Worm (Caenorhabditis elegans) whole organism, L1 larva: ENCODE data around the gene cest-9.2.

Experiments
- aha-1 ChIP-seq: fragments of 150-350 bp; optimal IDR thresholded peaks from 2 replicates; lab custom pipeline; 2014; ENCODE audit warnings: missing biosample characterization, missing genetic modification characterization
- ceh-90 ChIP-seq: sonication (generic microtip); optimal IDR thresholded peaks from 2 replicates; lab custom pipeline; 2016; ENCODE audit warnings: missing genetic modification characterization, missing compliant biosample characterization
- lin-14 ChIP-seq: fragments of 200-800 bp; sonication (Bioruptor generic); optimal IDR thresholded peaks from 2 replicates; lab custom pipeline; 2018; ENCODE audit warnings: mild to moderate bottlenecking, missing genetic modification characterization, moderate library complexity, missing compliant biosample characterization
- lin-15B ChIP-seq: fragments of 150-350 bp; sonication (generic microtip); optimal IDR thresholded peaks from 3 replicates; lab custom pipeline; 2014; ENCODE audit warnings: missing biosample characterization, missing genetic modification characterization
- pqm-1 ChIP-seq: sonication (generic microtip); optimal IDR thresholded peaks from 3 replicates; lab custom pipeline; 2017; ENCODE audit warnings: missing biosample characterization, missing genetic modification characterization
- sox-4 ChIP-seq: sonication (generic microtip); optimal IDR thresholded peaks from 2 replicates; lab custom pipeline; 2016; ENCODE audit warnings: missing genetic modification characterization, missing compliant biosample characterization
- sptf-1 ChIP-seq: fragments of 150-350 bp; optimal IDR thresholded peaks from 2 replicates; lab custom pipeline; 2014; ENCODE audit warnings: missing biosample characterization, missing genetic modification characterization
- tbx-2 ChIP-seq: sonication (generic microtip); optimal IDR thresholded peaks from 2 replicates; lab custom pipeline; 2016; ENCODE audit warnings: missing genetic modification characterization, missing compliant biosample characterization
- zag-1 ChIP-seq: fragments of 150-350 bp; optimal IDR thresholded peaks from 2 replicates; lab custom pipeline; 2014; ENCODE audit warnings: missing biosample characterization, missing genetic modification characterization

- TF ChIP-seq lin-15B (tag; lab: Kevin White, UChicago) (no peak), pqm-1 (tag; lab: Kevin White, UChicago) (no peak), zag-1 (tag; lab: Kevin White, UChicago) (no peak), lin-14 (peak; percentile 58), sox-4 (tag; lab: Kevin White, UChicago) (no peak), ceh-90 (tag; lab: Kevin White, UChicago) (no peak), sptf-1 (no peak), tbx-2 (tag; lab: Kevin White, UChicago) (no peak), aha-1 (tag; lab: Kevin White, UChicago) (no peak)
Measured at ce11 chrX:12182684-12183477, 39.0 kb upstream of the cest-9.2 start.
